In the genomic region with DNA sequence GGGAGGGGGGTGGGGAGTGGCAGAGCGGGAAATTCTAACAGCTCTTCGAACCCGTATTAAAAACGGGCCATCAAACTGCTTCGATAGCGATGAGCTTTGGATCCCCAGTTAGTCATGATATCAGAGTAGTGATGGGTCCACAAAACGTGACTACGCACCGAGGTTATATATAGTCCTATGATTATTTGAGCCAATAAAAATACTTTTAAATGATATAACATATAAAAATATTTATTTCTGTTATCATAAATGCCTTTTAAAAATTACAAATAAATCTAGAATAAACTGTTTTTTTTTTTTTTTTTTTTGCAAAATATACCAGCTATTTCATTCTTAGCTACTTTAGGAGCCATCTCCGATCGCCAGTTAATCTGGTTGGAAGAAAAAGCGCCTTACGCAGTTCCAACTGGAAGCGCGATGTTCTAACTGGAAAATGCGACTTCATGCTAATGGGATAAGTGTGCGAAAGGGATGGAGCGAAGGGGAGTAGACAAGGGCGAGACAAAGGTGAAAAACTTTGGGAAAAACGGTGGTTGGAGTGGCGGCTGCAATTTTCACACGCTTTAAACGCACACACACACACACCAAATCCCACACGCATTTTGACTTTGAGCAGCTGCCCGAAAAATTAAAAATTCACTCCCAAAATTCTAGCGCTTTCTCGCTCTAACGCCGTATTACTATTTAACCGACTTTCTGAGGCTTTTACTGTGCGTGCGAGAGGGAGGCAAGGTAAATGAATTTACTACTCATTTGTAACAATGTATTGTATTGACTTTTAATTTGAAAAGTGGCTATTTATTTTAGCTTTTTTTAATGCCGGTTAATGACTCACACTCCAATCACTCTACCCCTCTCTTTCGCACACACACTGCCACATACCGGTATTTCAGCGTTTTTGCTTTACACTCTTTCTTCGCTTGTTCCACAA, we compare ENCODE assay signal across 4 fruit fly cellular contexts.
TF ChIP-seq lines count a peak whose summit lies in the region.

No protein-coding gene starts in this region.

TF ChIP-seq in whole organism, adult, 20 proteins besides CTCF, POLR2A, EP300 and RAD21 (continued from another document):
- TF ChIP-seq CG5204 (GFP tag; optimal IDR thresholded peaks at IDR 0.05; lab: Kevin White, UChicago) = no peak
- no peak for TF ChIP-seq CG33017 (tag; optimal IDR thresholded peaks at IDR 0.05; lab: Kevin White, UChicago)

TF ChIP-seq in whole organism, embryonic, 481 proteins besides CTCF, POLR2A, EP300 and RAD21 (continued from another document and continues in another):
- peak; percentile 13 for TF ChIP-seq Elba2 (GFP tag; optimal IDR thresholded peaks at IDR 0.05; lab: Kevin White, UChicago)
- TF ChIP-seq ind (GFP tag; optimal IDR thresholded peaks at IDR 0.05; lab: Kevin White, UChicago) = no peak
- no peak for TF ChIP-seq maf-S (GFP tag; optimal IDR thresholded peaks at IDR 0.05; lab: Kevin White, UChicago)
- peak; percentile 39; the same call in 1 of the 2 replicates for TF ChIP-seq Xrp1 (GFP tag; IDR thresholded peaks at IDR 0.05; lab: Robert Waterston, UW)
- peak; percentile 15 for TF ChIP-seq CG17829 (tag; optimal IDR thresholded peaks at IDR 0.05; lab: Kevin White, UChicago)
- no peak for TF ChIP-seq CG10565 (GFP tag; optimal IDR thresholded peaks at IDR 0.05; lab: Kevin White, UChicago)
- no peak for TF ChIP-seq corto (GFP tag; optimal IDR thresholded peaks at IDR 0.05; lab: Kevin White, UChicago)
- TF ChIP-seq lola (GFP tag; optimal IDR thresholded peaks at IDR 0.05; lab: Kevin White, UChicago) = peak in 1 of 3 experiments; percentile 12
- peak; percentile 10 for TF ChIP-seq CG7839 (tag; optimal IDR thresholded peaks at IDR 0.05; lab: Kevin White, UChicago)
- peak; percentile 16 for TF ChIP-seq CG10979 (tag; optimal IDR thresholded peaks at IDR 0.05; lab: Kevin White, UChicago)
- no peak for TF ChIP-seq CG10462 (GFP tag; optimal IDR thresholded peaks at IDR 0.05; lab: Kevin White, UChicago)
- TF ChIP-seq CG30403 (GFP tag; optimal IDR thresholded peaks at IDR 0.05; lab: Kevin White, UChicago) = peak; percentile 29
- 0 out of 3 replicates have a peak, but pooled peaks have one; percentile 31 for TF ChIP-seq tgo (GFP tag; IDR thresholded peaks at IDR 0.05; lab: Robert Waterston, UW)
- peak; percentile 9 for TF ChIP-seq CG11504 (tag; optimal IDR thresholded peaks at IDR 0.05; lab: Kevin White, UChicago)
- peak; percentile 9; the same call in 1 of the 3 replicates for TF ChIP-seq CG6791 (GFP tag; IDR thresholded peaks at IDR 0.05; lab: Robert Waterston, UW; ENCODE audit: partially characterized antibody)
- no peak for TF ChIP-seq CG6683 (GFP tag; optimal IDR thresholded peaks at IDR 0.05; lab: Kevin White, UChicago)
- no peak for TF ChIP-seq Dref (GFP tag; IDR thresholded peaks at IDR 0.05; lab: Robert Waterston, UW)
- peak; percentile 51 for TF ChIP-seq cwo (GFP tag; optimal IDR thresholded peaks at IDR 0.05; lab: Kevin White, UChicago)
- TF ChIP-seq CG1529 (GFP tag; optimal IDR thresholded peaks at IDR 0.05; lab: Kevin White, UChicago) = peak; percentile 0
- peak; percentile 84 for TF ChIP-seq CG3995 (GFP tag; optimal IDR thresholded peaks at IDR 0.05; lab: Kevin White, UChicago)
- peak; percentile 44 for TF ChIP-seq CG2678 (tag; optimal IDR thresholded peaks at IDR 0.05; lab: Kevin White, UChicago)
- TF ChIP-seq eve (GFP tag; optimal IDR thresholded peaks at IDR 0.05; lab: Kevin White, UChicago) = no peak
- peak; percentile 31; the same call in 1 of the 2 replicates for TF ChIP-seq CG9215 (GFP tag; IDR thresholded peaks at IDR 0.05; lab: Robert Waterston, UW)
- no peak for TF ChIP-seq bab2 (GFP tag; optimal IDR thresholded peaks at IDR 0.05; lab: Kevin White, UChicago)
- 0 out of 3 replicates have a peak, but pooled peaks have one; percentile 15 for TF ChIP-seq CG34422 (GFP tag; IDR thresholded peaks at IDR 0.05; lab: Robert Waterston, UW)
- no peak for TF ChIP-seq hb (GFP tag; IDR thresholded peaks at IDR 0.05; lab: Robert Waterston, UW; ENCODE audit: partially characterized antibody)
- no peak for TF ChIP-seq Ptx1 (GFP tag; IDR thresholded peaks at IDR 0.05; lab: Robert Waterston, UW)
- peak; percentile 41 for TF ChIP-seq grau (tag; optimal IDR thresholded peaks at IDR 0.05; lab: Kevin White, UChicago)
- TF ChIP-seq CG12219 (GFP tag; optimal IDR thresholded peaks at IDR 0.05; lab: Kevin White, UChicago) = no peak
- peak; percentile 53 for TF ChIP-seq row (GFP tag; IDR thresholded peaks at IDR 0.05; lab: Robert Waterston, UW)
- peak; percentile 62 for TF ChIP-seq sens (GFP tag; lab: Kevin White, UChicago)
- TF ChIP-seq PHDP (tag; optimal IDR thresholded peaks at IDR 0.05; lab: Kevin White, UChicago) = no peak
- peak; percentile 52 for TF ChIP-seq CG1832 (GFP tag; optimal IDR thresholded peaks at IDR 0.05; lab: Kevin White, UChicago)
- peak; percentile 14 for TF ChIP-seq unpg (GFP tag; optimal IDR thresholded peaks at IDR 0.05; lab: Kevin White, UChicago)
- TF ChIP-seq kni (GFP tag; optimal IDR thresholded peaks at IDR 0.05; lab: Kevin White, UChicago) = peak; percentile 46
- TF ChIP-seq CG12391 (tag; optimal IDR thresholded peaks at IDR 0.05; lab: Kevin White, UChicago) = peak; percentile 44
- TF ChIP-seq CG6175 (GFP tag; IDR thresholded peaks at IDR 0.05; lab: Robert Waterston, UW) = no peak
- TF ChIP-seq crol (GFP tag; IDR thresholded peaks at IDR 0.05; lab: Robert Waterston, UW) = peak; percentile 31

TF ChIP-seq in whole organism, prepupa, 60 proteins besides CTCF, POLR2A, EP300 and RAD21 (continued from another document):
- TF ChIP-seq topi (GFP tag; optimal IDR thresholded peaks at IDR 0.05; lab: Kevin White, UChicago) (no peak), CG8319 (GFP tag; optimal IDR thresholded peaks at IDR 0.05; lab: Kevin White, UChicago) (no peak), CG6792 (GFP tag; optimal IDR thresholded peaks at IDR 0.05; lab: Kevin White, UChicago) (no peak), CG6276 (GFP tag; optimal IDR thresholded peaks at IDR 0.05; lab: Kevin White, UChicago) (no peak), CG7368 (GFP tag; optimal IDR thresholded peaks at IDR 0.05; lab: Kevin White, UChicago) (no peak), OdsH (GFP tag; optimal IDR thresholded peaks at IDR 0.05; lab: Kevin White, UChicago) (peak; percentile 8), pdm3 (GFP tag; optimal IDR thresholded peaks at IDR 0.05; lab: Kevin White, UChicago) (peak; percentile 3), acj6 (GFP tag; optimal IDR thresholded peaks at IDR 0.05; lab: Kevin White, UChicago) (peak; percentile 11), dsx (GFP tag; optimal IDR thresholded peaks at IDR 0.05; lab: Kevin White, UChicago; ENCODE audit: poor library complexity, severe bottlenecking) (peak; percentile 16), Ets96B (tag; optimal IDR thresholded peaks at IDR 0.05; lab: Kevin White, UChicago) (no peak), CG6163 (GFP tag; IDR thresholded peaks at IDR 0.05; lab: Robert Waterston, UW) (0 out of 3 replicates have a peak, but pooled peaks have one; percentile 9), dac (GFP tag; optimal IDR thresholded peaks at IDR 0.05; lab: Kevin White, UChicago) (no peak), cyc (GFP tag; optimal IDR thresholded peaks at IDR 0.05; lab: Kevin White, UChicago) (no peak), CG11902 (GFP tag; optimal IDR thresholded peaks at IDR 0.05; lab: Kevin White, UChicago) (no peak), vri (GFP tag; optimal IDR thresholded peaks at IDR 0.05; lab: Kevin White, UChicago) (peak; percentile 1), Sox14 (GFP tag; optimal IDR thresholded peaks at IDR 0.05; lab: Kevin White, UChicago) (no peak), CG8632 (GFP tag; optimal IDR thresholded peaks at IDR 0.05; lab: Kevin White, UChicago) (no peak), Eip78C (GFP tag; lab: Kevin White, UChicago) (peak; percentile 45), Hr39 (GFP tag; optimal IDR thresholded peaks at IDR 0.05; lab: Kevin White, UChicago) (no peak), Hr4 (GFP tag; optimal IDR thresholded peaks at IDR 0.05; lab: Kevin White, UChicago) (no peak), achi (GFP tag; optimal IDR thresholded peaks at IDR 0.05; lab: Kevin White, UChicago) (peak; percentile 10), CG3032 (tag; optimal IDR thresholded peaks at IDR 0.05; lab: Kevin White, UChicago) (no peak)
TF ChIP-seq in whole organism, prepupa: peak in this region for 14.

TF ChIP-seq in whole organism, wandering third instar larva, 38 proteins besides CTCF, POLR2A, EP300 and RAD21 (continued from another document):
- TF ChIP-seq N (GFP tag; optimal IDR thresholded peaks at IDR 0.05; lab: Kevin White, UChicago) (no peak), foxo (GFP tag; optimal IDR thresholded peaks at IDR 0.05; lab: Kevin White, UChicago) (no peak), jim (GFP tag; optimal IDR thresholded peaks at IDR 0.05; lab: Kevin White, UChicago) (no peak)
